Fruit fly (Drosophila melanogaster) ovary, adult (tissue): ENCODE measurements around the gene Polr2M.

ENCODE experiments used
- CG17801 ChIP-seq: fragments of 200-800 bp; optimal IDR thresholded peaks from 2 replicates; lab custom pipeline; 2019; ENCODE audit warnings: missing biosample characterization, mild to moderate bottlenecking, missing genetic modification characterization, moderate library complexity; ENCODE audit not compliant: partially characterized antibody

Gene Polr2M

DNA sequence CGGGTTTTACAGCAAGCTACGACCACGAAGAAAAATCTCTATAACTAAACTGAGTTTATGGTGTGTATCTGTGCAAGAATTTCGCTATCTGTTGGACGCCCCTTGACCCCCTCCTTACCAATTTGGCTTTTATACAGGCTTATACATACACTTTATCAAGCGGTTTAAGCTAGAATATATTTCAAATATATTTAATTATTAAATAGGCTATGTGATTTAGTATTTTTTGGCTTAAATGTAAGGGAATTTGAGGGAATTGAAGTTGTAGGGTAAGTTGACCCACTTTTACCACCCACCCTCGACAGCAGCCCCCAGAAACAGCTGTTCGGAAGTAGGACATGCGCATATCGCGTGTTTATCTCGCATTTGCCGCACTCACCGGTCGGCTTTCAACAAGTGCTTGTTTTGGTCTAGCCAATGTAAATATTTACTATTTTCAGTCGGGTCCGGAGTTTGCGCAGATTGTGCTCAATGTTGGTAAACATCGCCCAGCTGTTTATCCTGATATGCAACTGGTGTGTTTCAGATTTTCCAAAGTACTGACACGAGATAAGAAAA, 16.9 kb downstream of the Polr2M start, which contains the start of gene unc79:
unc79 (minus strand) TSS at position 51 of the 558 bp plus-strand sequence.
- TF ChIP-seq CG17801 (GFP tag; lab: Kevin White, UChicago): no peak

DNA sequence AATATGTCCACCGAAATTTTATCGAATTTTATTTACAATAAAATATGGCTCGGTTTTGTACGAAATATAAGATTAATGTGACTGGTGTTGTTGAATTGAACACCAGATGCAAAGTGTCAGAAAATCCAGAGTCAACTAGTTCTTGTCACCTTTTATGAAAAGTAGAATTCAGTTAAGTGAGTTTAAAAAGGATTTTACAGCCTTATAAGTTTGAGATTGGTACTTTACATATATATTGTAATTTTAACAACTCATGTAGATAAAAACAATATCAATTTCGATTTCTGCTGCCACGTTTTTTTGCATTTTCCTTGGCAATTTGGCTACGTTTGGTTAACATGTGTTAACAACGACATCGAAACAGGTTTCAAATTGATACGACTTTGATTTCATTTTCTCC, 18.8 kb downstream of the Polr2M start, which contains the start of gene CG5217:
CG5217 (minus strand) TSS at position 101 of the 400 bp plus-strand sequence.
- TF ChIP-seq CG17801 (GFP tag; lab: Kevin White, UChicago): no peak

DNA sequence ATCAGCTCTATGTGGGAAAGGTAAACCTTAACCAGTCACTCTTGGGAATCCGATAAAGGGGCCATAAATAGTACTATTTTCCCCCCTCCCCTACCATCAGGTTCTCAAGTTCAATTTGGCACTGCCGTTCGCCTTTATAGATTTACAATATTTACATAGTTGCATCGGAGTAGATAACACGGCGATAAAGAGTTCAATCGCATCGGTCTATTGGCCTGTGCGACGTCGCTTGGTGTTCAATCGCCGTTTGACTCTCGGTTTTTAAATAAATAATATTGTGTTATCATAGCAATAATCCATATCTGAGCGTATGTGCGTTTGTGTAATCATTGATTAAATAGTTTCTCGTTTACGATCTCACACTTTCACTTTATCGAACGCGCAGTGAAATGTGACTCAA, 20.8 kb downstream of the Polr2M start:
- no peak for TF ChIP-seq CG17801 (GFP tag; lab: Kevin White, UChicago)

DNA sequence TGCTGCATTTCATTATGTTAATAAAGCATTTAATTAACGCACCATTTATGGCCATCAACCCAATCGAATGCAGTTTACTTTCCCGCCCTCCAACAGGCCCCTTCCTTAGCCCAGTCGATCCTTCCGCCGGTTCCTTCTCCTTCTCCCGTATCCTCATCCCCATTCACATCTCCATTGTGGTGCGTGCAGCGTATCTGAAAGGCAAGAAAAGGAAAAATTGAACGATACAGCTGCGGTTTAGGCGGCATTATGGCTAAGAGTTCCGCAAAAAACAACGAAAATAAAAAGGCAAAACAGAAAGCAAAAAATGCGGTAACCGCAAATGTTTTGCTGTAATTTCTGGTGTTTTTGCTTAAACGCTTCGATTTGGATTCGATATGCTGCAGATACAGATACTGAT, 24.7 kb downstream of the Polr2M start:
- no peak for TF ChIP-seq CG17801 (GFP tag; lab: Kevin White, UChicago)

DNA sequence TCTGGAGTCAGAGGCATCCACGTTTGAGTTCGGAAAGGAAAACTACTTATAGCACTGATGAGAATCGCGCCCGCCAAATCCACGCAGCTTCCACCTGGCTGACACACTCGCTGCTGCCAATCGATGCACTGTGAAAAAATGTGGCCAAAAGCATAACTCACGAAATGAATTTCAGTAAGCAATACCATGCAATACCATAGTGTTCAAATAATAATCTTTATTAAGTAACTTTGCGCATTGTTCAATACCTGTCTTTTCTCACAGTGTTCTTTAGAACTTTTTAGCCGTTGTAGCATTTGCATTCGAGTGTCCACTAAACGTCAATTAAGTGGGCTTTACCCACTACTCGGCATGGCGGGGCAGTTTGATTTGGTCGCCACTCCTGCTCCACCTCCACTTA, 26.0 kb downstream of the Polr2M start:
- no peak for TF ChIP-seq CG17801 (GFP tag; lab: Kevin White, UChicago)

DNA sequence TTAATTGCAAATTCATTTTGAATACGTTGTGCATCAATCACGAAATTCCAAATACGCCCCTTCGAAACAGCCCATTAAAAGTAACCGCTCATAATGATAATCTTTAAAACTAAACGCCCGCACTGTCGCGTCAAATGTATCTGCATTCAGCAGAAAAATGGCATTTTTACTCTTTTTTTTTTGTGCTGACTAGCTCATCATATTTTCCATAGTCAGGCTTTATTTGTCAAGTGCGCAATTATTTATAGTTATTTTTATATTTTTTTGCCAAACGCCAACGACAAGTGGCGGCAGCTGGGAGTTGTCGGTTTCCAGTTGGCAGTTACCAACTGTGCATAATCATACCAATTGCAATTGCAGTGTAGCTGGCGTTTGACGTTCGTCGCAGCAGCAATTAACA, 27.2 kb downstream of the Polr2M start, which contains the start of gene CG14280:
CG14280 (plus strand) TSS at position 301 of the 400 bp plus-strand sequence.
- no peak for TF ChIP-seq CG17801 (GFP tag; lab: Kevin White, UChicago)

DNA sequence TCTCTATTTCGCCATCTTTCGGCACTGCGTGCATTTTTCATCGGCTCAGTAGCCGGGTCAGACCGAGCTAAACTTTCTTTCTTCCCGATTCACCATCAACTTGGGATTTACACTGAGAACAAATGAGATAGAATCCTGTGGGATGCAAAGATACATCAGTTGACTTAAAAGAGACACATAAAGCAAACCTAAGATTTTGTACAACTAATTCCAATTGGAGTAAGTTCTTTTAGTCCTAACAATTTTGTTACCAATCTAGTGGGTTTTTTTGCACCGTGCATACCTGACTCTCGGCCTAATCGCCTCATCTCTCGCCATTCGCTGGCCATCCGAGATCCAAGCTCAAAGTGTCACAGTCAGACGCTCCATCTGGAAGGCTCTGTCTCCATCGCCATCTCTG, 35.5 kb downstream of the Polr2M start:
- TF ChIP-seq CG17801 (GFP tag; lab: Kevin White, UChicago): no peak

DNA sequence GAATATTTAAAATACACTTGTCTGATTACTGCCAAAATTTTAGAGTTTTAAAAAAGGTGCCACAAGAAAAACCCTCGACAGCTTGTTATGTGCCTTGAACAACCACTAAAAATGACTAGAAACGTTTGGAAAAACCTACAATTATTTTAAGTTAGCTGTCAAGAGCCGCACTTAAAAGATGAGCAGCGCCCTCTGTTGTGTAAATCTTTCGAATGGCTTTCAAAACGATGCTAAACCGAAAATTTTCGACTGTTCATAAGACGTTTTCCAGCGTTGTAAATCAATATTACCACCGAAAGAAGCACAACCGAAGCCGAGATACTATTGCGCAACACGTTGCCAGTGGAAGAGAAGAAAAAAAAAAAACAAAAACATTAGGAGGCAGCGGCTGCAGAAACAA, 41.9 kb downstream of the Polr2M start:
- TF ChIP-seq CG17801 (GFP tag; lab: Kevin White, UChicago): no peak

DNA sequence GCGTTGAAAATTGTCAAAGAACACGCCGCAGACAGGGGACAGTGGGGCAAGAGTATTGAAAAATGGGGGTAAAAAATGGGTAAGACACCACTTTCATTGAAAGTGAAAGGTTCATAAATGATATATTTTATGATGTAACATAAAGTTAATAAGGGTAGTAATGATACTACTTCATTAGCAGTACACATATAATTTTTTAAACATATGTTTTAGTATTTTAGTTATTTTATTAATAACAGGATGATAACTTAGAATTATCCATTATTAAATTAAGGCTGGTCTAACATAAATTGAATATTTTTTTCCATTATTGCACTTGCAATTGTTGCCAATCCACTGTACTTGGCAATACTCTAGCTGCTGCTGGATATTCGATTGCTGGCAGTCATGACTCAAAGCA, 44.8 kb downstream of the Polr2M start:
- no peak for TF ChIP-seq CG17801 (GFP tag; lab: Kevin White, UChicago)

DNA sequence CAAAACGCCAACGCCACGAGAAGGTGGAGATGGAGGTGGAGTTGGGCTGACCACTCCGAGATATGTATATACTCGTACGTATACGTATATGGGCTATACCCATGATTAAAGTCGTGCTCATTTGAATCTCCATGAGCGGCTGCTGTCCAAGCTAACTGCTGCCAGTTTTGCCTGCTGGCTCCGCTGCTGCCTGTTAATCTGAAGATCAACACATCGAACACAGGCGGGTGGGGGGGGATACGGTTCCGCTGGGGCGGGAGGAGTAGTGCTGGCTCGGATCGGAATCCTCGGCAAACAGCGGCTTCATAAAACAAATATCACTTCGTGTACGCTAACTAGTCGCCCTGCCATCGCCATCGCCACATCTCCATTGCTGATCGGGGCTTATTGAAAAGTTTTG, 46.9 kb downstream of the Polr2M start:
- no peak for TF ChIP-seq CG17801 (GFP tag; lab: Kevin White, UChicago)
